Worm (Caenorhabditis elegans) whole organism, young adult: Measurements from ENCODE around the gene sdz-26.

Source experiments
- Y56A3A.18 ChIP-seq: fragments of 200-800 bp; sonication (Bioruptor generic); IDR thresholded peaks from 2 replicates; pipeline ENCODE4 v1.3.6; 2022; ENCODE audit warnings: missing genetic modification reagents, missing genetic modification characterization, missing compliant biosample characterization
- ceh-40 ChIP-seq: fragments of 200-800 bp; sonication (Bioruptor generic); IDR thresholded peaks from 2 replicates; pipeline ENCODE4 v1.3.6; 2022; ENCODE audit warnings: missing genetic modification characterization, missing compliant biosample characterization
- chd-7 ChIP-seq: sonication (generic microtip); optimal IDR thresholded peaks from 2 replicates; lab custom pipeline; 2016; ENCODE audit warnings: mild to moderate bottlenecking, missing genetic modification characterization, moderate library complexity, missing compliant biosample characterization
- him-1 ChIP-seq: sonication (generic microtip); optimal IDR thresholded peaks from 2 replicates; lab custom pipeline; 2016; ENCODE audit warnings: missing genotype, missing genetic modification reagents, missing genetic modification characterization, missing compliant biosample characterization
- lin-26 ChIP-seq: fragments of 200-800 bp; sonication (Bioruptor generic); IDR thresholded peaks from 2 replicates; pipeline ENCODE4 v1.3.6; 2022; ENCODE audit warnings: missing genetic modification reagents, missing genetic modification characterization, missing compliant biosample characterization
- lsy-27 ChIP-seq: sonication (generic microtip); optimal IDR thresholded peaks from 2 replicates; lab custom pipeline; 2017; ENCODE audit warnings: missing genetic modification characterization, mild to moderate bottlenecking, missing compliant biosample characterization, antibody characterized with exemption, missing genotype, borderline replicate concordance; ENCODE audit not compliant: insufficient read depth
- nfya-1 ChIP-seq: sonication (generic microtip); optimal IDR thresholded peaks from 2 replicates; lab custom pipeline; 2017; ENCODE audit warnings: antibody characterized with exemption, missing compliant biosample characterization, missing genetic modification characterization, borderline replicate concordance; ENCODE audit not compliant: insufficient read depth
- sptf-2 ChIP-seq: fragments of 200-800 bp; sonication (Bioruptor generic); optimal IDR thresholded peaks from 2 replicates; lab custom pipeline; 2018; ENCODE audit warnings: mild to moderate bottlenecking, missing genetic modification characterization, missing compliant biosample characterization
- unc-130 ChIP-seq: sonication (generic microtip); optimal IDR thresholded peaks from 2 replicates; lab custom pipeline; 2016; ENCODE audit warnings: missing genetic modification reagents, missing genetic modification characterization, missing compliant biosample characterization
- unc-62 ChIP-seq: fragments of 150-350 bp; optimal IDR thresholded peaks from 2 replicates; lab custom pipeline; 2014; ENCODE audit warnings: missing biosample characterization, missing genetic modification reagents, missing genetic modification characterization

DNA sequence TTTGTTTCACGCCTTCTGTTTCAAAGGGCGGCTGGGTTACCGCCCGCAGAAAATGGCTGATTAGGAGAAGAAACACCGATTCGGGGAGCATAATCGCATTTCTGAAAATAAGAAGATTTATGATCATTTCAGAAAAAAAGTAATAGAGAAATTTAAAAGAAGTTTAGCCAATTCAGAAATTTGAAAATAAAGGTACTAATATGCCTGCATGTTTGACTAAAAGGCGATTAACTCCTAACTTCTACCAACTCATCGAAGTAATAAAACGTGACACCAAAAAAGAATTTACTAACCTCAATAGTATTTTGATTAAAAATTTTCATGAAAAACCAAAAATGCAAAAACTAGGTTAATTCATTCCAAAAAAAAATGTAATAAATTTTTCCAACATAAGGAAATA is 43.2 kb downstream of the sdz-26 start, which contains the start of gene plx-2:
- TF ChIP-seq nfya-1 (tag; lab: Kevin White, UChicago) (no peak), unc-62 (GFP tag; lab: Kevin White, UChicago) (no peak), lsy-27 (tag; lab: Kevin White, UChicago) (no peak), ceh-40 (GFP tag; lab: Robert Waterston, UW) (no peak), him-1 (tag; lab: Kevin White, UChicago) (no peak), unc-130 (no peak), lin-26 (GFP tag; lab: Robert Waterston, UW) (no peak), chd-7 (tag; lab: Kevin White, UChicago) (no peak), sptf-2 (GFP tag; lab: Kevin White, UChicago) (no peak), Y56A3A.18 (GFP tag; lab: Robert Waterston, UW) (no peak)
